Fruit fly (Drosophila melanogaster) ovary, adult (tissue): Measurements from ENCODE around the gene Akap200.

Source experiments
- CG17801 ChIP-seq: fragments of 200-800 bp; optimal IDR thresholded peaks from 2 replicates; lab custom pipeline; 2019; ENCODE audit warnings: missing biosample characterization, mild to moderate bottlenecking, missing genetic modification characterization, moderate library complexity; ENCODE audit not compliant: partially characterized antibody

The Akap200 gene

DNA sequence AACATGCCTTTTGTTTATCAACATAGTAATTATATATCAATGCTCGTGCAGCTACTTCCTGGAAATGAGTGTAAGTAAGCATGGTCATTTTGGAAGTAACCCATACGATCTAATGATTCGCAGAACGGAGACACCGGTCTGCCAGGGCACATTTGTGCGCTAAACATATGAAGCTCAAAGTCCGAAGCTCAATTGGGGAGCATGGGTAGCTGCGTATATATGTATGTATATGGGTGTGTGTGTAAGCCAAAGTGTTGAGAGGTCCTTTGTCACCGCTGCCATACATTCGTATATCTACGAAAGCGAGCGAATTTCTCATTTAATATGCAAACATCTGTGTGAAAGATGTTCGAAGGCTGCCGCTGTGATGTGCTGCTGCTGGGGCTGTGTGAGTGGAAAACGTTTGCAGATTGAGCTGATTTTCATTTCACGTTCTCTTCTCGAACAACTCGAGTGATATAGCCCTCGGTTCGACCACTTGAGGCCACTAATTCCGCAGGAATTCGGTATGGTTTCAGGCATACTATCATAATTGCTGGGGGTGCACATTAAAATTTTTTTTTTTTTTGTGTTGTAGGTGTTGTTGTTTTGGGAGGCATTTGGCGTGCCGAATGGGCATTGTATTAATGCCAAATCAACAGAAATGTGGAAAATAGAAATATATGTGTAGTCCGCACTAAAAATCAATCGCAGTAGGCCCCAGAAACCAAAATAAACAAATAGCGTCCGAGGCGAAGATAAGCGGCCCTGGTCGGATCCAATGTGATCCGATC lies 2.8 kb downstream of the Akap200 start:
- no peak for TF ChIP-seq CG17801 (GFP tag; lab: Kevin White, UChicago)

DNA sequence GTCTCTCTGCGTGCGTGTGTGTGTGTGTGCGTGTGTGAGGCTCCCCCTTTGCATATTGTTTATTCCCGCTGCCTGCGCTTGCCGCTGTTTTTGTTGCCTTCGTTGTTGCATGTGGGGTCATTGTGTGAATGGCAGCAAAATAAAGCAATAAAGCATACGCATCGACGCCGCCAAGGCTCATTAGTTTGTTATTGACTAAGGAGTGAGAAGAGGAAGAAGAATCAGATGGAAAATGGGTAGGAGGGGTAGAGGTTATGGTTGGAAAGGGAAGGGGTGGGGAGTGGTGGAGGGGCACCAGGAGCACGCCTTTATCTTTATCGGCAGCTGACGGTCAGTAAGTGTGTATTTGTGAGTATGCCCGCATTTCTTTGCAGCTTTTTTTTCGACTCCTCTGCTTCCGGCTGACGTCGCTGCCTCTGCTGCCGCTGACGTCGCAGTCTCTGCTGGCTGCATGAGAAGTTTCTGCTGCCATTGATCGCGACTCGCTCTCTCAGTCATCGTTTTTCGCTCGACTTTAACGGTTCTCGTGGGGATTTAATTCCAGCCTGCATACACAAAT lies 4.0 kb downstream of the Akap200 start:
- TF ChIP-seq CG17801 (GFP tag; lab: Kevin White, UChicago) = no peak

dm6 chr2L:8420259-8420930 lies 4.9 kb downstream of the Akap200 start:
- no peak for TF ChIP-seq CG17801 (GFP tag; lab: Kevin White, UChicago)

DNA sequence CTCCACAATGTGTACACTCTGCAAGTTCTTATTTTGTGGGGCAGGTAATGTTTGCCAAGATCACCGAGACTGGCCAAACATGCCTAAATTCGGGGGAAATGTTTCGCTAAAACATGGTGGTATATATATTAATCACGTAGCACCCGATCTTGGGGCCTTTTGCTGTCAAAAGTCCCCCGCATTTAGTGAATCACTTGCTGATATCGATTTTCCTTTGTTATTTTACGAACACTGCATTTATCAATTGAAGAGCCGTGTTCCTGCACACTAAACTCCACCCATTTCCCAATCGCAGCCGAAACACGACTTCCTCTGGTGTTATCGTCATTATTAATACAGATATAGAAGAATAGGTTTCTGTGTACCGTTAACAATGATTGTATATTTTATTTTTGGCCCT lies 6.2 kb downstream of the Akap200 start:
- no peak for TF ChIP-seq CG17801 (GFP tag; lab: Kevin White, UChicago)

DNA sequence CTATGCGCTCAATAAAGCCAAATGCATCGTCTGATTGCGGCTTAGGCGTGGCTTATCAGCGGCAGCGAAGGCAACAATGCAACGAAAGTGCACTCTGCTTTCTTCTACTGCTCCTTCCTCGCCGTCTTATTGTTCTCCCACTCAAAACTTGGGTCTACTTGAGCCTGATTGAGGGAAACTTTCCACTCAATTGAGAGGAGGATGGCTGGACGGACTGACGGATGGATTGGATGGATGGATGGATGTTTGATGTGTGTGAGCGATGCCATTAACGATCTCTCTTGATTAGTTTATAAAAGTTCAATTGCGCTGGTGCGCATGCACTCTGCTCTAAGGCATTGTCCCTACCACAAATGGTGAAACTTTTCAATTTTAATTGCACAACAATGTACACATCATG lies 7.6 kb downstream of the Akap200 start:
- TF ChIP-seq CG17801 (GFP tag; lab: Kevin White, UChicago) = no peak

DNA sequence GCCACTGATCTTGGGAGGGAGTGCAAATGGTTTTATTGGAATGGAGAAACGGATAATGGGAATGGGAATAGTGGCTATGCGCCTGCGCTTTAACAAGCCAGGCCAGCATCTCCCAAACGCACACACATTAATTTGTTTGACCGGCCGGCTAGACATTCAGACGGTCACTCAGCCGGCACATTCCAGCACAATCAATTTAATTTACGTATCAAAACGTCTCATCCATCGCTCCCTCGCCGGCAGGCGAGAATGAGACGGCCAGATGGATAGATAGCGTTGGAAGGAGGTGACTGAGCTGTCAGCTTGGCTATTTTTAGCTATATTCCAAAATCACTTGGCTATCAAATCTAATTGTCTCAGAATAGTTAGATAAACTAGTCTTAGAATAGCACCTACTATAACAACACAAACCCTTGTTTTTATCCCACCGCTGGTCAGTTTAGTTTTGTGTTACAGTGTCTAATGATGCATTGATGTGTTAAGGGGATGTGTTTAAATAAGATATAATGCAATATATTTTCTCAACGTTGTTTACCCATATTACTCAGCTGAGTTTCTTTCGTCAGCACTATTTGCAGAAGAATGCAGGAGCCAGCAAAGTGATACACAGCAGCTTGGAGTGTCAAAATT lies 8.1 kb downstream of the Akap200 start:
- TF ChIP-seq CG17801 (GFP tag; lab: Kevin White, UChicago) = no peak

DNA sequence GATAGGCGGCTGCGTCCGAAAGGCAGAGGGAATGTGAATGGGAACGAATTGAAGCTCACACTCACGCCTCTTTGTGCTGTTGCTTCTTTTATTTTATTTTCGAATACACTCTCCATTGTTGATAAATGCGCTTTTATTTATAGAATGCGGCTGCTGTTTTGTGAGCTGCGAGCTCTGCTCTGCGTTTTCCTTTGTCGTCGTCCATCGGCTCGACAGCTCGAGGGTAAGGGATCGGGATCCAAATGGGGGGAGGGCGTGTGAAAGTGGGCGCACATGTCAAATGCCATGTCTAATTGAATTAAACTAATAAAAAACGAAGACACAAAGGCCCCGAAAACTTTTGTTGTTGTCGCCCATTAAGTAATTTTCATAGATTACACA lies 8.6 kb downstream of the Akap200 start:
- no peak for TF ChIP-seq CG17801 (GFP tag; lab: Kevin White, UChicago)

DNA sequence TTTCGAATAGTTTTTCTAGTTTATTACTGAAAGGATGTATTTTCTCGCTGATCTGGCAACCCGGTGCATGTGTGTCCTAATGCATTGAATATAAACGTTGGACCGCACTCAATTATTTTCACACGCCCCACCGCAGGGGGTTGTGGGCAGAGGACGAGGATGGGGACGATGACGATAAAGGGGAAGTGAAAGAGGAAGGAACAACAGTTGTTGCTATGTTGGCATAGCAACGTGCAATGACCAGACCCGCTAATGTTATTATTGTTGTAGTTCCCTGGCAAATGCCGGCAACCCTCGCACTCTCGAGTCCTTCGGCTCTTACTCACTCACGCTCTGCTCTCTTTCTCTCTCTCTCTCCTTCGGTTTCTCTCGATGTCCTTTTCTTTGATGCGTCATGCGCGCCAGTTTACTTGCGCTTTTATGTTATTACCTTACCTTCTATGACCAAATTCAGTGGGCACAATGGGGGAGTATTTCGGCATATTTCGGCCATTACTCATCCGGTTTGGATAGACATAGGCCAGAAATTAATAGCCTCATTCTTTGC lies 9.2 kb downstream of the Akap200 start:
- no peak for TF ChIP-seq CG17801 (GFP tag; lab: Kevin White, UChicago)

- no peak for TF ChIP-seq CG17801 (GFP tag; lab: Kevin White, UChicago)
These were observed 9.7 kb downstream of the Akap200 start for dm6 chr2L:8425212-8425611.

- TF ChIP-seq CG17801 (GFP tag; lab: Kevin White, UChicago) = no peak
These were observed 10.7 kb downstream of the Akap200 start for dm6 chr2L:8425962-8426759.

DNA sequence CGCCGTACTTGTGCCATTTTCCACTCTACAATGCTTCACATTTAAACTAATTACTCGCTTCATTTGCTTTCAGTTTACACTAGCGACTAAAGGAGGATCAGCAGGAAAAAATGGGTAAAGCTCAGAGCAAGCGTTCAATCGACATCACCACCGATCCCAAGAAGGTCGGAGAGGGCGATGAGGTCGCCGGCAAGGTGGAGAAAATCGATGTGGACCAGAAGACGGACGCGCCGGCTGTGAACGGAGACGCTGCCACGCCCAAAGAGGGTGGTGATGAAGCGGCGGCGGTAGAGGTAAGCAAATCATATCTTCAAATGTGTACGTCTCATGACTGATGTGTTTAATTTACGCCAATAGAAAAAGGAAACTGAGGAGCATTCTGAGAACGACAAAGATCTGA lies 11.3 kb downstream of the Akap200 start:
- no peak for TF ChIP-seq CG17801 (GFP tag; lab: Kevin White, UChicago)

dm6 chr2L:8432130-8432529 lies 16.6 kb downstream of the Akap200 start:
- TF ChIP-seq CG17801 (GFP tag; lab: Kevin White, UChicago) = no peak

DNA sequence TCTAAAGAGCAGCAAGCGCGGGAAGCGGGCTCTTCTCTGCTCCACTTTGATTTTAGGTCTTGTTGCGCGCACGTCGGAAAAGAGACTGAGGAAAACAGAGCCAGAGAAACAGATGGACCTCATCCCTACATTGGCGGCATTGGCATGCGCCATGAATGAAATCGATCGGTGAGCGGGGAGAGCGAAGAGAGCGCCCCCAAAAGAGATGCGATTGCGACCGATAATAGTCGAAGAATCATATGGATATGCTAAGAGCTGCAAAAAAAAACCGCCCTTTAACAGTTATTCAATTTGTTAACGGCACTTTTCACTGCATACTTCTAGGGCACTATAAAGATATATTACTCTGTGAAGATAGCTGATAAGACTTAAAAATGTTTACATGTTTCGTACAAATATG lies 18.0 kb downstream of the Akap200 start, which contains the start of gene grk:
TSS of gene grk (minus strand) at position 87 of the 400 bp plus-strand sequence.
- TF ChIP-seq CG17801 (GFP tag; lab: Kevin White, UChicago) = no peak

- no peak for TF ChIP-seq CG17801 (GFP tag; lab: Kevin White, UChicago)
These were observed 21.7 kb downstream of the Akap200 start, which contains the start of the genes D12 and Chrac-14 for dm6 chr2L:8437176-8437575. Gene D12 (minus strand): TSS chr2L:8437365. Gene Chrac-14 (plus strand): TSS chr2L:8437405.
